Worm (Caenorhabditis elegans) whole organism, young adult: Measurements from ENCODE around the gene asp-19.

ENCODE experiments used
- F10E7.11 ChIP-seq: sonication (generic microtip); optimal IDR thresholded peaks from 2 replicates; lab custom pipeline; 2017; ENCODE audit warnings: mild to moderate bottlenecking, missing genetic modification characterization, moderate library complexity, missing compliant biosample characterization
- Y79H2A.3 ChIP-seq: fragments of 200-800 bp; sonication (Bioruptor generic); conservative IDR thresholded peaks from 2 replicates; pipeline ENCODE4 v1.3.6; 2022; ENCODE audit warnings: missing genetic modification reagents, missing genetic modification characterization, missing compliant biosample characterization
- ceh-91 ChIP-seq: fragments of 200-800 bp; sonication (Bioruptor generic); IDR thresholded peaks from 2 replicates; pipeline ENCODE4 v1.3.6; 2022; ENCODE audit warnings: missing genetic modification reagents, missing genetic modification characterization, missing compliant biosample characterization
- snpc-3.4 ChIP-seq: sonication (generic microtip); optimal IDR thresholded peaks from 2 replicates; lab custom pipeline; 2017; ENCODE audit warnings: missing genetic modification characterization, mild to moderate bottlenecking, missing compliant biosample characterization, antibody characterized with exemption, moderate library complexity, missing genotype, missing genetic modification reagents
- snpc-4 ChIP-seq, 5 experiments: fragments of 150-350 bp in 1 of 5; sonication (generic microtip) in 4 of 5; optimal IDR thresholded peaks; 2 replicates each; lab custom pipeline; 2014 to 2018; ENCODE audit warnings: missing genetic modification characterization in 5 of 5, missing biosample characterization in 3 of 5, antibody characterized with exemption in 2 of 5, mild to moderate bottlenecking in 2 of 5, missing compliant biosample characterization in 2 of 5, missing genotype in 2 of 5, moderate library complexity in 2 of 5, missing genetic modification reagents in 1 of 5

DNA sequence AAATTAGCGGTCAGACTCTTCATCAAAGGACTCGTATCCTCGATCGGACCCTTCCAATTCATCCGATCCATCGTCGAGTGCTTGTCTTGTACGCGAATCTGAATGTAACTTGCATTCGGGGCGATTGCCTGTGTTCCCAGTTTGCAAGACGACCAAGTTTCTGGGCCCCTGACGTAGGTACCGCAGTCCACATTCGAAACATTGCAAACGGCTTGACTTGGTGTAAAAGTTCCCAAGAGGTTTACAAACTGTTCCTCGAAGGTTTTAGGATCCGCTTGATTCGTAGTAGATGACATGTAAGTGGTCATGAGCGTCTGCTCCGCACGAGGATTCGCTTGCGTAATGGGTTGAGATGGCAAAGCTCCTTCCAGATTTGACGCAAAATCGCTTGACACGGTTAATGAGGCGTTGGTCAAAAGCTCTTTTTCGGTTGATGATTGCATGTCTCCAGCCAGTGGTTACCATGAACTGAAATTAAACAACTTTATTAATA is 47.1 kb upstream of the asp-19 start, which contains the start of gene Y17D7B.4:
- no peak for TF ChIP-seq ceh-91 (GFP tag; lab: Robert Waterston, UW)
- no peak for TF ChIP-seq snpc-4 (GFP tag; optimal IDR thresholded peaks at IDR 0.05; lab: Kevin White, UChicago)
- TF ChIP-seq snpc-4 (tag; optimal IDR thresholded peaks at IDR 0.05; lab: Kevin White, UChicago): no peak
- no peak for TF ChIP-seq Y79H2A.3 (GFP tag; lab: Robert Waterston, UW)
- TF ChIP-seq snpc-3.4: no peak
- TF ChIP-seq F10E7.11 (tag; lab: Kevin White, UChicago): no peak
